Fruit fly (Drosophila melanogaster): Measurements from ENCODE around the gene CG33523.

dm6 chr3L:5893063-5893462, 30.6 kb upstream of the CG33523 start:
- TF ChIP-seq pad (GFP tag; optimal IDR thresholded peaks at IDR 0.05) (no peak), CG7045 (GFP tag; optimal IDR thresholded peaks at IDR 0.05) (no peak), tj (GFP tag; optimal IDR thresholded peaks at IDR 0.05) (no peak), ovo (GFP tag; optimal IDR thresholded peaks at IDR 0.05) (no peak), CG7101 (tag; optimal IDR thresholded peaks at IDR 0.05) (no peak), bab1 (GFP tag; optimal IDR thresholded peaks at IDR 0.05) (no peak), CG14711 (tag; optimal IDR thresholded peaks at IDR 0.05) (no peak), cic (GFP tag; optimal IDR thresholded peaks at IDR 0.05) (no peak), cnc (optimal IDR thresholded peaks at IDR 0.05) (no peak), CG11617 (GFP tag; optimal IDR thresholded peaks at IDR 0.05) (no peak), kay (GFP tag; ENCODE audit: borderline replicate concordance) (no peak), toe (GFP tag; optimal IDR thresholded peaks at IDR 0.05) (no peak), Crg-1 (GFP tag; optimal IDR thresholded peaks at IDR 0.05) (no peak)
